Worm (Caenorhabditis elegans) whole organism, young adult: ENCODE measurements around the gene F32D1.8.
"Not testable (repeated sequence)": the region's sequence is repeated elsewhere in the genome, so short reads cannot be mapped to it uniquely, and the experiment has no call there.

Experiments used
- B0035.1 ChIP-seq: sonication (generic microtip); optimal IDR thresholded peaks from 2 replicates; lab custom pipeline; 2016; ENCODE audit warnings: missing genetic modification characterization, mild to moderate bottlenecking, missing compliant biosample characterization, missing genotype, missing genetic modification reagents
- Y53G8AR.9 ChIP-seq: fragments of 200-800 bp; sonication (Bioruptor generic); conservative IDR thresholded peaks from 2 replicates; pipeline ENCODE4 v1.3.6; 2022; ENCODE audit warnings: missing genetic modification reagents, missing genetic modification characterization, missing compliant biosample characterization
- Y95B8A.8 ChIP-seq: fragments of 200-800 bp; sonication (Bioruptor generic); IDR thresholded peaks from 2 replicates; pipeline ENCODE4 v1.3.6; 2022; ENCODE audit warnings: missing genetic modification reagents, missing genetic modification characterization, missing compliant biosample characterization
- aptf-3 ChIP-seq: fragments of 200-800 bp; sonication (Bioruptor generic); IDR thresholded peaks from 2 replicates; pipeline ENCODE4 v1.3.6; 2022; ENCODE audit warnings: missing genetic modification characterization, missing compliant biosample characterization
- ceh-100 ChIP-seq: fragments of 200-800 bp; sonication (Bioruptor generic); IDR thresholded peaks from 2 replicates; pipeline ENCODE4 v1.3.6; 2022; ENCODE audit warnings: missing genetic modification reagents, missing genetic modification characterization, missing compliant biosample characterization
- rpc-1 ChIP-seq, 2 experiments: fragments of 150-350 bp in 1 of 2; sonication (generic microtip) in 1 of 2; optimal IDR thresholded peaks; 2 replicates each; lab custom pipeline; 2014 to 2018; ENCODE audit warnings: missing biosample characterization in 1 of 2, missing genetic modification characterization in 1 of 2, missing genetic modification reagents in 1 of 2, missing genotype in 1 of 2
- snpc-4 ChIP-seq, 5 experiments: fragments of 150-350 bp in 1 of 5; sonication (generic microtip) in 4 of 5; optimal IDR thresholded peaks; 2 replicates each; lab custom pipeline; 2014 to 2018; ENCODE audit warnings: missing genetic modification characterization in 5 of 5, missing biosample characterization in 3 of 5, antibody characterized with exemption in 2 of 5, mild to moderate bottlenecking in 2 of 5, missing compliant biosample characterization in 2 of 5, missing genotype in 2 of 5, moderate library complexity in 2 of 5, missing genetic modification reagents in 1 of 5
- unc-62 ChIP-seq: fragments of 150-350 bp; optimal IDR thresholded peaks from 2 replicates; lab custom pipeline; 2014; ENCODE audit warnings: missing biosample characterization, missing genetic modification reagents, missing genetic modification characterization

- TF ChIP-seq Y53G8AR.9 (GFP tag; lab: Robert Waterston, UW); ceh-100 (GFP tag; lab: Robert Waterston, UW); B0035.1 (tag; lab: Kevin White, UChicago); unc-62 (GFP tag; lab: Kevin White, UChicago); snpc-4 (GFP tag; optimal IDR thresholded peaks at IDR 0.05; lab: Kevin White, UChicago); snpc-4 (tag; optimal IDR thresholded peaks at IDR 0.05; lab: Kevin White, UChicago); Y95B8A.8 (GFP tag; lab: Robert Waterston, UW); rpc-1 (optimal IDR thresholded peaks at IDR 0.05; lab: Kevin White, UChicago); rpc-1 (tag; optimal IDR thresholded peaks at IDR 0.05; lab: Kevin White, UChicago); aptf-3 (GFP tag; lab: Robert Waterston, UW): not testable (repeated sequence)
Measured at ce11 chrV:4334209-4334608, 43.3 kb downstream of the F32D1.8 start.
